Worm (Caenorhabditis elegans) whole organism, L4/young adult: ENCODE data around the gene C49H3.12.
A peak's percentile ranks its signal among the peaks of the same experiment; 100 is the strongest.

Source experiments
- W03F9.2 ChIP-seq: fragments of 150-350 bp; optimal IDR thresholded peaks from 2 replicates; lab custom pipeline; 2014; ENCODE audit warnings: missing biosample characterization, missing genetic modification characterization
- dao-5 ChIP-seq: sonication (generic microtip); optimal IDR thresholded peaks from 2 replicates; lab custom pipeline; 2016; ENCODE audit warnings: missing genotype, missing genetic modification characterization, moderate library complexity, missing compliant biosample characterization
- him-1 ChIP-seq: sonication (generic microtip); optimal IDR thresholded peaks from 2 replicates; lab custom pipeline; 2016; ENCODE audit warnings: missing genotype, missing genetic modification reagents, missing genetic modification characterization, missing compliant biosample characterization

C49H3.12 gene

ce11 chrIV:7906643-7907042, 20.5 kb downstream of the C49H3.12 start:
- TF ChIP-seq dao-5 (tag; lab: Kevin White, UChicago) = no peak
- TF ChIP-seq him-1 (tag; lab: Kevin White, UChicago) = no peak
- no peak for TF ChIP-seq W03F9.2 (tag; lab: Kevin White, UChicago)

- no peak for TF ChIP-seq W03F9.2 (tag; lab: Kevin White, UChicago)
- TF ChIP-seq him-1 (tag; lab: Kevin White, UChicago) = no peak
- TF ChIP-seq dao-5 (tag; lab: Kevin White, UChicago) = no peak
These were observed 23.8 kb downstream of the C49H3.12 start, which contains the start of gene C49H3.6 for ce11 chrIV:7903359-7903758. TSS of gene C49H3.6 (plus strand) at chrIV:7903738.

ce11 chrIV:7902221-7902904, 24.8 kb downstream of the C49H3.12 start, which contains the start of gene arp-11:
TSS of gene arp-11 (minus strand) at chrIV:7902271.
- no peak for TF ChIP-seq dao-5 (tag; lab: Kevin White, UChicago)
- TF ChIP-seq him-1 (tag; lab: Kevin White, UChicago) = no peak
- TF ChIP-seq W03F9.2 (tag; lab: Kevin White, UChicago) = peak; percentile 84

- TF ChIP-seq him-1 (tag; lab: Kevin White, UChicago) (no peak), W03F9.2 (tag; lab: Kevin White, UChicago) (no peak), dao-5 (tag; lab: Kevin White, UChicago) (no peak)
These were observed 28.6 kb downstream of the C49H3.12 start for ce11 chrIV:7898489-7898888.

- TF ChIP-seq W03F9.2 (tag; lab: Kevin White, UChicago) (no peak), him-1 (tag; lab: Kevin White, UChicago) (no peak), dao-5 (tag; lab: Kevin White, UChicago) (no peak)
These were observed 29.2 kb downstream of the C49H3.12 start for ce11 chrIV:7897953-7898352.

ce11 chrIV:7897443-7897842, 29.7 kb downstream of the C49H3.12 start, which contains the start of gene ilys-4:
TSS of gene ilys-4 (minus strand) at chrIV:7897543.
- no peak for TF ChIP-seq him-1 (tag; lab: Kevin White, UChicago)
- TF ChIP-seq dao-5 (tag; lab: Kevin White, UChicago) = no peak
- TF ChIP-seq W03F9.2 (tag; lab: Kevin White, UChicago) = no peak

- no peak for TF ChIP-seq him-1 (tag; lab: Kevin White, UChicago)
These were observed 45.4 kb downstream of the C49H3.12 start, which contains the start of gene atic-1 for ce11 chrIV:7881726-7882125. TSS of gene atic-1 (plus strand) at chrIV:7882026.

- TF ChIP-seq W03F9.2 (tag; lab: Kevin White, UChicago) (no peak), dao-5 (tag; lab: Kevin White, UChicago) (no peak), him-1 (tag; lab: Kevin White, UChicago) (no peak)
These were observed 46.0 kb downstream of the C49H3.12 start for ce11 chrIV:7881166-7881565.

ce11 chrIV:7879017-7879416, 48.1 kb downstream of the C49H3.12 start, which contains the start of gene srt-73:
TSS of gene srt-73 (plus strand) at chrIV:7879317.
- TF ChIP-seq him-1 (tag; lab: Kevin White, UChicago) (no peak), dao-5 (tag; lab: Kevin White, UChicago) (no peak), W03F9.2 (tag; lab: Kevin White, UChicago) (no peak)

- TF ChIP-seq W03F9.2 (tag; lab: Kevin White, UChicago) (no peak), dao-5 (tag; lab: Kevin White, UChicago) (no peak), him-1 (tag; lab: Kevin White, UChicago) (no peak)
These were observed 49.3 kb downstream of the C49H3.12 start, which contains the start of gene kin-26 for ce11 chrIV:7877781-7878180. TSS of gene kin-26 (minus strand) at chrIV:7877881.

- no peak for TF ChIP-seq him-1 (tag; lab: Kevin White, UChicago)
These were observed 49.9 kb downstream of the C49H3.12 start for ce11 chrIV:7877255-7877654.
